Worm (Caenorhabditis elegans) whole organism, L1 larva: ENCODE data around the gene Y17G9A.3.
A peak's percentile ranks its signal among the peaks of the same experiment; 100 is the strongest.

ENCODE experiments used
- C04F5.9 ChIP-seq: sonication (generic microtip); optimal IDR thresholded peaks from 2 replicates; lab custom pipeline; 2016; ENCODE audit warnings: missing genetic modification characterization, missing compliant biosample characterization
- C16A3.4 ChIP-seq: fragments of 150-350 bp; optimal IDR thresholded peaks from 2 replicates; lab custom pipeline; 2014; ENCODE audit warnings: missing biosample characterization, missing genetic modification characterization
- F16B12.6 ChIP-seq: fragments of 150-350 bp; optimal IDR thresholded peaks from 2 replicates; lab custom pipeline; 2014; ENCODE audit warnings: missing biosample characterization, missing genetic modification characterization
- aly-2 ChIP-seq: fragments of 150-350 bp; optimal IDR thresholded peaks from 2 replicates; lab custom pipeline; 2014; ENCODE audit warnings: missing biosample characterization, missing genetic modification characterization
- ama-1 ChIP-seq: fragments of 150-350 bp; optimal IDR thresholded peaks from 2 replicates; lab custom pipeline; 2014
- ceh-8 ChIP-seq: fragments of 200-800 bp; sonication (Bioruptor generic); optimal IDR thresholded peaks from 2 replicates; lab custom pipeline; 2018; ENCODE audit warnings: mild to moderate bottlenecking, missing genetic modification characterization, moderate library complexity, missing compliant biosample characterization
- ceh-82 ChIP-seq, 3 experiments: fragments of 150-350 bp in 1 of 3; sonication (generic microtip) in 2 of 3; optimal IDR thresholded peaks; 2 replicates each; lab custom pipeline; 2014 to 2017; ENCODE audit warnings: missing biosample characterization in 3 of 3, missing genetic modification characterization in 3 of 3
- ceh-88 ChIP-seq: fragments of 200-800 bp; sonication (Bioruptor generic); IDR thresholded peaks from 2 replicates; pipeline ENCODE4 v1.3.6; 2022; ENCODE audit warnings: missing genetic modification characterization, missing compliant biosample characterization
- ceh-90 ChIP-seq: sonication (generic microtip); optimal IDR thresholded peaks from 2 replicates; lab custom pipeline; 2016; ENCODE audit warnings: missing genetic modification characterization, missing compliant biosample characterization
- ces-1 ChIP-seq: fragments of 150-350 bp; optimal IDR thresholded peaks from 2 replicates; lab custom pipeline; 2014; ENCODE audit warnings: missing biosample characterization, missing genetic modification reagents, missing genetic modification characterization
- dpl-1 ChIP-seq, 3 experiments: fragments of 150-350 bp in 2 of 3; sonication (generic microtip) in 1 of 3; optimal IDR thresholded peaks; 2 replicates each; lab custom pipeline; 2014 to 2017; ENCODE audit warnings: missing biosample characterization in 3 of 3, missing genetic modification characterization in 3 of 3, missing genetic modification reagents in 3 of 3
- efl-1 ChIP-seq, 4 experiments: fragments of 150-350 bp; optimal IDR thresholded peaks in 3 of 4; peaks in 1 of 4; 1 replicate in 1 of 4; 2 replicates in 3 of 4; lab custom pipeline; 2014; ENCODE audit warnings: missing biosample characterization in 2 of 4, missing genetic modification characterization in 2 of 4, missing genetic modification reagents in 2 of 4
- efl-3 ChIP-seq: fragments of 200-800 bp; sonication (Bioruptor generic); optimal IDR thresholded peaks from 2 replicates; lab custom pipeline; 2018; ENCODE audit warnings: mild to moderate bottlenecking, missing genetic modification characterization, missing compliant biosample characterization
- egl-13 ChIP-seq: sonication (generic microtip); optimal IDR thresholded peaks from 2 replicates; lab custom pipeline; 2016; ENCODE audit warnings: missing genotype, missing genetic modification reagents, missing genetic modification characterization, missing compliant biosample characterization
- egl-27 ChIP-seq, 2 experiments: fragments of 150-350 bp in 1 of 2; sonication (generic microtip); optimal IDR thresholded peaks; 3 replicates each; lab custom pipeline; 2017 to 2018; ENCODE audit warnings: missing biosample characterization in 2 of 2, missing genetic modification characterization in 2 of 2, missing genetic modification reagents in 2 of 2
- elt-2 ChIP-seq: sonication (generic microtip); optimal IDR thresholded peaks from 2 replicates; lab custom pipeline; 2016; ENCODE audit warnings: missing genetic modification characterization, mild to moderate bottlenecking, inconsistent platforms, missing compliant biosample characterization, missing genetic modification reagents
- ets-5 ChIP-seq: fragments of 200-800 bp; sonication (Bioruptor generic); IDR thresholded peaks from 2 replicates; pipeline ENCODE4 v1.3.6; 2022; ENCODE audit warnings: missing genetic modification characterization, missing compliant biosample characterization
- fos-1 ChIP-seq: fragments of 150-350 bp; optimal IDR thresholded peaks from 2 replicates; lab custom pipeline; 2014; ENCODE audit warnings: missing biosample characterization, missing genetic modification characterization
- grh-1 ChIP-seq: fragments of 200-800 bp; sonication (Bioruptor generic); IDR thresholded peaks from 2 replicates; pipeline ENCODE4 v1.3.6; 2022; ENCODE audit warnings: missing genetic modification reagents, missing genetic modification characterization, missing compliant biosample characterization
- hlh-17 ChIP-seq: fragments of 200-800 bp; sonication (Bioruptor generic); optimal IDR thresholded peaks from 2 replicates; lab custom pipeline; 2018; ENCODE audit warnings: missing genetic modification characterization, mild to moderate bottlenecking, missing compliant biosample characterization, moderate library complexity, borderline replicate concordance
- hlh-4 ChIP-seq: sonication (generic microtip); optimal IDR thresholded peaks from 2 replicates; lab custom pipeline; 2016; ENCODE audit warnings: mild to moderate bottlenecking, missing genetic modification characterization, missing compliant biosample characterization
- isw-1 ChIP-seq: fragments of 200-800 bp; sonication (Bioruptor generic); IDR thresholded peaks from 2 replicates; pipeline ENCODE4 v1.3.6; 2022; ENCODE audit warnings: missing genetic modification characterization, missing compliant biosample characterization
- lin-15B ChIP-seq: fragments of 150-350 bp; sonication (generic microtip); optimal IDR thresholded peaks from 3 replicates; lab custom pipeline; 2014; ENCODE audit warnings: missing biosample characterization, missing genetic modification characterization
- lir-3 ChIP-seq: sonication (generic microtip); optimal IDR thresholded peaks from 2 replicates; lab custom pipeline; 2016; ENCODE audit warnings: mild to moderate bottlenecking, missing genetic modification characterization, moderate library complexity, missing compliant biosample characterization; ENCODE audit not compliant: poor library complexity
- lsy-2 ChIP-seq, 2 experiments: fragments of 150-350 bp; optimal IDR thresholded peaks; 2 replicates each; lab custom pipeline; 2014; ENCODE audit warnings: missing biosample characterization in 2 of 2, missing genetic modification characterization in 2 of 2
- mdl-1 ChIP-seq, 2 experiments: fragments of 150-350 bp; optimal IDR thresholded peaks; 2 replicates each; lab custom pipeline; 2014 to 2017; ENCODE audit warnings: missing biosample characterization in 2 of 2, missing genetic modification characterization in 2 of 2, inconsistent platforms in 1 of 2
- mef-2 ChIP-seq: fragments of 150-350 bp; optimal IDR thresholded peaks from 2 replicates; lab custom pipeline; 2014; ENCODE audit warnings: missing biosample characterization, missing genetic modification characterization
- nhr-11 ChIP-seq: fragments of 150-350 bp; optimal IDR thresholded peaks from 2 replicates; lab custom pipeline; 2014; ENCODE audit warnings: missing biosample characterization, missing genetic modification characterization
- nhr-12 ChIP-seq: sonication (generic microtip); optimal IDR thresholded peaks from 2 replicates; lab custom pipeline; 2017; ENCODE audit warnings: missing biosample characterization, missing genetic modification characterization
- nhr-19 ChIP-seq: fragments of 200-800 bp; sonication (Bioruptor generic); conservative IDR thresholded peaks from 2 replicates; pipeline ENCODE4 v1.3.6; 2022; ENCODE audit warnings: missing genetic modification characterization, missing compliant biosample characterization
- nhr-20 ChIP-seq: sonication (generic microtip); optimal IDR thresholded peaks from 2 replicates; lab custom pipeline; 2016; ENCODE audit warnings: mild to moderate bottlenecking, missing genetic modification characterization, missing compliant biosample characterization
- nhr-28 ChIP-seq: fragments of 150-350 bp; optimal IDR thresholded peaks from 2 replicates; lab custom pipeline; 2014; ENCODE audit warnings: missing biosample characterization, missing genetic modification characterization
- nhr-47 ChIP-seq: sonication (generic microtip); optimal IDR thresholded peaks from 2 replicates; lab custom pipeline; 2016; ENCODE audit warnings: mild to moderate bottlenecking, missing genetic modification characterization, moderate library complexity, missing compliant biosample characterization
- nhr-71 ChIP-seq: sonication (generic microtip); optimal IDR thresholded peaks from 2 replicates; lab custom pipeline; 2016; ENCODE audit warnings: mild to moderate bottlenecking, missing genetic modification characterization, moderate library complexity, missing compliant biosample characterization
- nhr-76 ChIP-seq: sonication (generic microtip); optimal IDR thresholded peaks from 2 replicates; lab custom pipeline; 2017; ENCODE audit warnings: missing biosample characterization, missing genetic modification characterization
- nhr-77 ChIP-seq: fragments of 150-350 bp; optimal IDR thresholded peaks from 2 replicates; lab custom pipeline; 2014; ENCODE audit warnings: missing biosample characterization, missing genetic modification characterization
- nhr-84 ChIP-seq: sonication (generic microtip); optimal IDR thresholded peaks from 2 replicates; lab custom pipeline; 2017; ENCODE audit warnings: missing biosample characterization, missing genetic modification characterization
- nhr-85 ChIP-seq: sonication (generic microtip); peaks from one replicate; lab custom pipeline; 2016; ENCODE audit warnings: missing genetic modification characterization, inconsistent platforms, missing compliant biosample characterization
- pag-3 ChIP-seq: sonication (generic microtip); optimal IDR thresholded peaks from 2 replicates; lab custom pipeline; 2017; ENCODE audit warnings: missing genetic modification characterization, mild to moderate bottlenecking, missing compliant biosample characterization, antibody characterized with exemption, borderline replicate concordance; ENCODE audit not compliant: insufficient read depth
- pax-3 ChIP-seq: fragments of 200-800 bp; sonication (Bioruptor generic); optimal IDR thresholded peaks from 2 replicates; lab custom pipeline; 2018; ENCODE audit warnings: mild to moderate bottlenecking, missing genetic modification characterization, moderate library complexity, missing compliant biosample characterization
- snpc-4 ChIP-seq: fragments of 150-350 bp; optimal IDR thresholded peaks from 2 replicates; lab custom pipeline; 2014; ENCODE audit warnings: missing biosample characterization, missing genetic modification characterization
- snu-23 ChIP-seq: sonication (generic microtip); optimal IDR thresholded peaks from 2 replicates; lab custom pipeline; 2016; ENCODE audit warnings: missing genetic modification characterization, missing compliant biosample characterization
- sup-37 ChIP-seq: fragments of 200-800 bp; sonication (Bioruptor generic); optimal IDR thresholded peaks from 2 replicates; lab custom pipeline; 2018; ENCODE audit warnings: mild to moderate bottlenecking, missing genetic modification characterization, missing compliant biosample characterization
- tbx-2 ChIP-seq: sonication (generic microtip); optimal IDR thresholded peaks from 2 replicates; lab custom pipeline; 2016; ENCODE audit warnings: missing genetic modification characterization, missing compliant biosample characterization
- unc-30 ChIP-seq: sonication (generic microtip); optimal IDR thresholded peaks from 2 replicates; lab custom pipeline; 2017; ENCODE audit warnings: missing biosample characterization, missing genetic modification characterization
- vab-15 ChIP-seq: sonication (generic microtip); optimal IDR thresholded peaks from 2 replicates; lab custom pipeline; 2017; ENCODE audit warnings: missing genotype, mild to moderate bottlenecking, missing genetic modification characterization, missing compliant biosample characterization
- xbp-1 ChIP-seq: sonication (generic microtip); optimal IDR thresholded peaks from 2 replicates; lab custom pipeline; 2016; ENCODE audit warnings: missing genetic modification characterization, missing compliant biosample characterization

Y17G9A.3 gene

ce11 chrIV:4887258-4887657 is 28.8 kb upstream of the Y17G9A.3 start, which contains the start of gene T08B6.1:
T08B6.1 (minus strand) TSS chrIV:4887358.
- no peak for TF ChIP-seq ceh-90 (tag; lab: Kevin White, UChicago)
- TF ChIP-seq lsy-2 (tag; optimal IDR thresholded peaks at IDR 0.05; lab: Kevin White, UChicago) = no peak
- TF ChIP-seq sup-37 (GFP tag; lab: Kevin White, UChicago) = no peak
- no peak for TF ChIP-seq pag-3
- TF ChIP-seq hlh-17 (GFP tag; lab: Kevin White, UChicago) = no peak
- TF ChIP-seq tbx-2 = no peak
- no peak for TF ChIP-seq xbp-1 (tag; lab: Kevin White, UChicago)
- TF ChIP-seq elt-2 (tag; lab: Kevin White, UChicago) = no peak
- TF ChIP-seq ceh-8 (GFP tag; lab: Kevin White, UChicago) = no peak
- TF ChIP-seq F16B12.6 = no peak
- no peak for TF ChIP-seq nhr-11
- no peak for TF ChIP-seq ama-1 (lab: Kevin White, UChicago)
- TF ChIP-seq lin-15B (tag; lab: Kevin White, UChicago) = no peak
- TF ChIP-seq nhr-47 (tag; lab: Kevin White, UChicago) = no peak
- no peak for TF ChIP-seq mdl-1 (tag; optimal IDR thresholded peaks at IDR 0.05; lab: Kevin White, UChicago)
- TF ChIP-seq egl-13 = no peak
- TF ChIP-seq vab-15 = no peak
- TF ChIP-seq isw-1 = no peak

- TF ChIP-seq snpc-4 (peak; percentile 53), ceh-82 (tag; optimal IDR thresholded peaks at IDR 0.05; lab: Kevin White, UChicago) (no peak)
Measured at ce11 chrIV:4885435-4885834, 27.0 kb upstream of the Y17G9A.3 start.

DNA sequence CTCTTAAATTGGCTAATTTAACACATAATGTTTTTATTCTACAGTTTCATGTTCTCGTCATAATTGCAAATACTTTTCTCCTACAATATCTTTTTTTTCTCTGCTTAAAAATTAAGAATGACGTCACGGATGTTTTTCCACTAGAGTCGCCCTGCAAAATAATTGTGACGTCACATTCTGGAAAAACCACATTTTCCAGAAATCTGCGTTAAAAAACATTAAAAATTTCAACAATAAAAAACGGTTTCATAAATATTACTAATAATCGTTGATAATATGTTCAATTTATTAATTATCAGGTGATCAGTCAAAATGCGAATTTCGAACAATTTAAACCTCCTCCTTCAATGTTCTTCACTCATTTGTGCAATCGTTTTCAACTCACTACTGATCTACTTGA is 25.5 kb upstream of the Y17G9A.3 start, which contains the start of gene str-166:
TSS of gene str-166 (plus strand) at position 301 of the 400 bp plus-strand sequence.
- TF ChIP-seq ceh-88 = no peak
- no peak for TF ChIP-seq efl-1 (optimal IDR thresholded peaks at IDR 0.05; lab: Kevin White, UChicago)
- peak in 1 of 2 experiments; percentile 85 for TF ChIP-seq efl-1 (GFP tag; optimal IDR thresholded peaks at IDR 0.05 in 1 of 2; lab: Kevin White, UChicago)
- no peak for TF ChIP-seq xbp-1 (tag; lab: Kevin White, UChicago)
- no peak for TF ChIP-seq nhr-85
- no peak for TF ChIP-seq nhr-71
- TF ChIP-seq efl-3 (GFP tag; lab: Kevin White, UChicago) = no peak
- TF ChIP-seq nhr-20 (tag; lab: Kevin White, UChicago) = no peak
- TF ChIP-seq nhr-19 (GFP tag; lab: Robert Waterston, UW) = no peak

- TF ChIP-seq unc-30 (tag; lab: Kevin White, UChicago) (no peak), ets-5 (no peak), aly-2 (tag; lab: Kevin White, UChicago) (no peak), nhr-77 (tag; lab: Kevin White, UChicago) (peak; percentile 50), fos-1 (tag; lab: Kevin White, UChicago) (peak; percentile 15), egl-27 (tag; optimal IDR thresholded peaks at IDR 0.05; lab: Kevin White, UChicago) (no peak), pax-3 (tag; lab: Kevin White, UChicago) (no peak), nhr-76 (tag; lab: Kevin White, UChicago) (no peak), nhr-28 (tag; lab: Kevin White, UChicago) (no peak), xbp-1 (tag; lab: Kevin White, UChicago) (peak; percentile 44), snu-23 (GFP tag; lab: Kevin White, UChicago) (peak; percentile 78), nhr-71 (peak; percentile 85), vab-15 (no peak), mef-2 (tag; lab: Kevin White, UChicago) (no peak), nhr-12 (no peak), ceh-82 (tag; optimal IDR thresholded peaks at IDR 0.05; lab: Kevin White, UChicago) (peak; percentile 24 to 53 (median 53)), nhr-85 (peak; percentile 96), ces-1 (GFP tag; lab: Kevin White, UChicago) (no peak), hlh-17 (GFP tag; lab: Kevin White, UChicago) (no peak), C04F5.9 (no peak), ama-1 (lab: Kevin White, UChicago) (no peak), lin-15B (tag; lab: Kevin White, UChicago) (no peak), C16A3.4 (no peak), hlh-4 (tag; lab: Kevin White, UChicago) (no peak), nhr-84 (tag; lab: Kevin White, UChicago) (no peak), lir-3 (no peak), dpl-1 (GFP tag; optimal IDR thresholded peaks at IDR 0.05; lab: Kevin White, UChicago) (peak in 1 of 3 experiments; percentile 8), grh-1 (GFP tag; lab: Robert Waterston, UW) (peak; percentile 84), mdl-1 (tag; optimal IDR thresholded peaks at IDR 0.05; lab: Kevin White, UChicago) (peak in 1 of 2 experiments; percentile 5), ceh-90 (tag; lab: Kevin White, UChicago) (no peak)
Measured at ce11 chrIV:4880634-4881033, 22.2 kb upstream of the Y17G9A.3 start.
